Fruit fly (Drosophila melanogaster) whole organism, embryonic: Measurements from ENCODE around the gene CG15528.

Experiments used
- CG12236 ChIP-seq: fragments of 200-800 bp; sonication (Bioruptor generic); optimal IDR thresholded peaks from 2 replicates; lab custom pipeline; 2016; ENCODE audit warnings: missing biosample characterization, missing genetic modification characterization
- CG1792 ChIP-seq: fragments of 200-800 bp; sonication (Bioruptor generic); optimal IDR thresholded peaks from 2 replicates; lab custom pipeline; 2016; ENCODE audit warnings: missing biosample characterization, missing genetic modification characterization
- CG18262 ChIP-seq: fragments of 200-800 bp; optimal IDR thresholded peaks from 3 replicates; lab custom pipeline; 2019; ENCODE audit warnings: missing biosample characterization, mild to moderate bottlenecking, missing genetic modification characterization, moderate library complexity
- CG7963 ChIP-seq: fragments of 200-800 bp; sonication (Bioruptor generic); IDR thresholded peaks from 3 replicates; pipeline ENCODE4 v1.3.6; 2022; ENCODE audit warnings: missing biosample characterization, missing genetic modification characterization; ENCODE audit not compliant: partially characterized antibody
- Doc3 ChIP-seq: fragments of 200-800 bp; sonication (Bioruptor generic); IDR thresholded peaks from 3 replicates; pipeline ENCODE4 v1.3.6; 2022; ENCODE audit warnings: missing biosample characterization, missing genetic modification characterization; ENCODE audit not compliant: partially characterized antibody
- HLH54F ChIP-seq: fragments of 200-800 bp; sonication (Bioruptor generic); optimal IDR thresholded peaks from 3 replicates; lab custom pipeline; 2016; ENCODE audit warnings: missing biosample characterization, missing genetic modification characterization
- btn ChIP-seq: fragments of 200-800 bp; sonication (Bioruptor generic); optimal IDR thresholded peaks from 2 replicates; lab custom pipeline; 2016; ENCODE audit warnings: missing biosample characterization, missing genetic modification characterization
- ems ChIP-seq: fragments of 200-800 bp; sonication (Bioruptor generic); optimal IDR thresholded peaks from 3 replicates; lab custom pipeline; 2016; ENCODE audit warnings: missing biosample characterization, missing genetic modification characterization
- fu2 ChIP-seq: fragments of 200-800 bp; sonication (Bioruptor generic); optimal IDR thresholded peaks from 2 replicates; lab custom pipeline; 2016; ENCODE audit warnings: missing biosample characterization, missing genetic modification characterization
- pros ChIP-seq: fragments of 200-800 bp; sonication (Bioruptor generic); optimal IDR thresholded peaks from 3 replicates; lab custom pipeline; 2019; ENCODE audit warnings: missing biosample characterization, mild to moderate bottlenecking, missing genetic modification characterization, moderate library complexity
- stc ChIP-seq: fragments of 200-800 bp; sonication (Bioruptor generic); IDR thresholded peaks from 2 replicates; pipeline ENCODE4 v1.3.6; 2022; ENCODE audit warnings: missing biosample characterization, missing genetic modification characterization
- vvl ChIP-seq: fragments of 200-800 bp; sonication (Bioruptor generic); IDR thresholded peaks from 2 replicates; pipeline ENCODE4 v1.3.6; 2022; ENCODE audit warnings: missing biosample characterization, missing genetic modification characterization

- no peak for TF ChIP-seq pros (GFP tag; lab: Kevin White, UChicago)
- TF ChIP-seq CG12236 (GFP tag; lab: Kevin White, UChicago), result no peak
- no peak for TF ChIP-seq CG1792 (GFP tag; lab: Kevin White, UChicago)
- TF ChIP-seq CG7963 (GFP tag; lab: Robert Waterston, UW), result no peak
- no peak for TF ChIP-seq CG18262
- no peak for TF ChIP-seq fu2
- no peak for TF ChIP-seq btn (GFP tag; lab: Kevin White, UChicago)
- no peak for TF ChIP-seq HLH54F (GFP tag; lab: Kevin White, UChicago)
- no peak for TF ChIP-seq stc (GFP tag; lab: Robert Waterston, UW)
- no peak for TF ChIP-seq vvl (GFP tag; lab: Robert Waterston, UW)
- TF ChIP-seq ems (GFP tag; lab: Kevin White, UChicago), result no peak
- no peak for TF ChIP-seq Doc3
Observed at dm6 chr3R:30095855-30096254, 43.9 kb upstream of the CG15528 start.
